Worm (Caenorhabditis elegans): Measurements from ENCODE around the gene B0272.4.

B0272.4 gene

ce11 chrX:9467573-9467972, 39.3 kb downstream of the B0272.4 start (continued):
- TF ChIP-seq mdl-1 (tag; optimal IDR thresholded peaks at IDR 0.05) (peak in 1 of 2 experiments; percentile 66), egl-27 (tag; optimal IDR thresholded peaks at IDR 0.05) (no peak), elt-3 (tag; optimal IDR thresholded peaks at IDR 0.05) (peak in 2 of 6 experiments; percentile 53 to 82), xbp-1 (tag; optimal IDR thresholded peaks at IDR 0.05) (peak; percentile 74), elt-2 (tag; optimal IDR thresholded peaks at IDR 0.05) (peak; percentile 9), C34B4.2 (tag; optimal IDR thresholded peaks at IDR 0.05) (no peak), sox-4 (tag; optimal IDR thresholded peaks at IDR 0.05) (no peak), lsy-2 (tag; optimal IDR thresholded peaks at IDR 0.05) (peak; percentile 63 to 68), jun-1 (tag; optimal IDR thresholded peaks at IDR 0.05) (peak; percentile 60), nhr-237 (tag; optimal IDR thresholded peaks at IDR 0.05) (peak; percentile 14), fos-1 (tag; optimal IDR thresholded peaks at IDR 0.05) (peak; percentile 70), ceh-63 (GFP tag; optimal IDR thresholded peaks at IDR 0.05) (no peak), sptf-1 (tag; optimal IDR thresholded peaks at IDR 0.05) (no peak), unc-86 (tag; optimal IDR thresholded peaks at IDR 0.05) (peak; percentile 21), nhr-28 (tag; optimal IDR thresholded peaks at IDR 0.05) (no peak), efl-3 (GFP tag; optimal IDR thresholded peaks at IDR 0.05) (peak; percentile 28), ceh-88 (GFP tag; IDR thresholded peaks at IDR 0.05) (no peak; the same call in 1 of the 2 replicates), F16B12.6 (tag; optimal IDR thresholded peaks at IDR 0.05) (no peak), nhr-47 (tag; optimal IDR thresholded peaks at IDR 0.05) (peak; percentile 87), unc-98 (GFP tag; IDR thresholded peaks at IDR 0.05) (no peak), alr-1 (tag; optimal IDR thresholded peaks at IDR 0.05; ENCODE audit: borderline replicate concordance) (no peak), dpl-1 (GFP tag; optimal IDR thresholded peaks at IDR 0.05) (no peak), hlh-4 (tag; optimal IDR thresholded peaks at IDR 0.05) (no peak), lin-15B (tag; optimal IDR thresholded peaks at IDR 0.05) (no peak), lir-3 (tag; optimal IDR thresholded peaks at IDR 0.05; ENCODE audit: poor library complexity) (peak; percentile 62), snu-23 (GFP tag; optimal IDR thresholded peaks at IDR 0.05) (peak; percentile 87), fkh-10 (GFP tag; optimal IDR thresholded peaks at IDR 0.05) (peak; percentile 31), hlh-17 (GFP tag; optimal IDR thresholded peaks at IDR 0.05; ENCODE audit: borderline replicate concordance) (no peak), nhr-71 (tag; optimal IDR thresholded peaks at IDR 0.05) (peak; percentile 75), mep-1 (tag; optimal IDR thresholded peaks at IDR 0.05) (peak; percentile 75), ama-1 (optimal IDR thresholded peaks at IDR 0.05) (no peak), grh-1 (GFP tag; IDR thresholded peaks at IDR 0.05) (no peak), ztf-11 (tag; optimal IDR thresholded peaks at IDR 0.05) (peak in 1 of 2 experiments; percentile 24), lin-13 (GFP tag; optimal IDR thresholded peaks at IDR 0.05) (peak; percentile 5), swsn-7 (tag; optimal IDR thresholded peaks at IDR 0.05) (peak; percentile 70), unc-130 (tag; optimal IDR thresholded peaks at IDR 0.05) (no peak), unc-30 (tag; optimal IDR thresholded peaks at IDR 0.05) (no peak), zip-4 (GFP tag; optimal IDR thresholded peaks at IDR 0.05) (peak; percentile 27), hpl-2 (GFP tag; optimal IDR thresholded peaks at IDR 0.05) (no peak), zag-1 (tag; optimal IDR thresholded peaks at IDR 0.05) (no peak), C16A3.4 (tag; optimal IDR thresholded peaks at IDR 0.05) (peak; percentile 67), lin-35 (GFP tag; optimal IDR thresholded peaks at IDR 0.05) (peak; percentile 36 to 61)

ce11 chrX:9472170-9472569, 43.9 kb downstream of the B0272.4 start, which contains the start of gene gap-2:
Gene gap-2 (plus strand): TSS chrX:9472470.
- TF ChIP-seq nhr-71 (tag; optimal IDR thresholded peaks at IDR 0.05) = no peak
- TF ChIP-seq ceh-63 (GFP tag; optimal IDR thresholded peaks at IDR 0.05) = no peak
- no peak for TF ChIP-seq lir-3 (tag; optimal IDR thresholded peaks at IDR 0.05; ENCODE audit: poor library complexity)
- TF ChIP-seq snpc-4 (tag; optimal IDR thresholded peaks at IDR 0.05) = no peak

Measured in whole organism, L1 larva.